Worm (Caenorhabditis elegans) whole organism, early embryonic: ENCODE results near the gene rab-1.

Source experiments
- B0310.2 ChIP-seq: sonication (generic microtip); optimal IDR thresholded peaks from 2 replicates; lab custom pipeline; 2016; ENCODE audit warnings: mild to moderate bottlenecking, missing genetic modification characterization, missing compliant biosample characterization
- F13C5.2 ChIP-seq: sonication (generic microtip); optimal IDR thresholded peaks from 2 replicates; lab custom pipeline; 2017; ENCODE audit warnings: mild to moderate bottlenecking, missing genetic modification characterization, inconsistent platforms, missing compliant biosample characterization
- aly-1 ChIP-seq: sonication (generic microtip); optimal IDR thresholded peaks from 2 replicates; lab custom pipeline; 2016; ENCODE audit warnings: missing genetic modification characterization, missing compliant biosample characterization
- ama-1 ChIP-seq: fragments of 150-350 bp; optimal IDR thresholded peaks from 2 replicates; lab custom pipeline; 2014
- ceh-13 ChIP-seq: fragments of 200-800 bp; sonication (Bioruptor generic); optimal IDR thresholded peaks from 2 replicates; lab custom pipeline; 2018; ENCODE audit warnings: mild to moderate bottlenecking, missing genetic modification characterization, missing compliant biosample characterization
- ceh-36 ChIP-seq: sonication (generic microtip); optimal IDR thresholded peaks from 2 replicates; lab custom pipeline; 2016; ENCODE audit warnings: missing genetic modification characterization, inconsistent platforms, missing compliant biosample characterization
- ets-7 ChIP-seq: sonication (generic microtip); optimal IDR thresholded peaks from 2 replicates; lab custom pipeline; 2016; ENCODE audit warnings: missing genotype, missing genetic modification characterization, missing compliant biosample characterization
- flt-1 ChIP-seq: fragments of 200-800 bp; sonication (Bioruptor generic); IDR thresholded peaks from 2 replicates; pipeline ENCODE4 v1.3.6; 2022; ENCODE audit warnings: missing genetic modification characterization, missing compliant biosample characterization
- hmbx-1 ChIP-seq: sonication (generic microtip); optimal IDR thresholded peaks from 2 replicates; lab custom pipeline; 2016; ENCODE audit warnings: mild to moderate bottlenecking, missing genetic modification characterization, missing compliant biosample characterization
- hmg-4 ChIP-seq: fragments of 200-800 bp; sonication (Bioruptor generic); optimal IDR thresholded peaks from 2 replicates; lab custom pipeline; 2018; ENCODE audit warnings: mild to moderate bottlenecking, missing genetic modification characterization, missing compliant biosample characterization
- hnd-1 ChIP-seq: sonication (generic microtip); optimal IDR thresholded peaks from 2 replicates; lab custom pipeline; 2016; ENCODE audit warnings: missing genetic modification characterization, missing compliant biosample characterization
- pes-1 ChIP-seq: fragments of 200-800 bp; sonication (Bioruptor generic); IDR thresholded peaks from 2 replicates; pipeline ENCODE4 v1.3.6; 2022; ENCODE audit warnings: missing genetic modification reagents, missing genetic modification characterization, missing compliant biosample characterization
- scrt-1 ChIP-seq: fragments of 200-800 bp; sonication (Bioruptor generic); IDR thresholded peaks from 2 replicates; pipeline ENCODE4 v1.3.6; 2022; ENCODE audit warnings: missing genetic modification characterization, missing compliant biosample characterization
- sea-1 ChIP-seq: fragments of 200-800 bp; sonication (Bioruptor generic); conservative IDR thresholded peaks from 2 replicates; pipeline ENCODE4 v1.3.6; 2022; ENCODE audit warnings: missing genetic modification characterization, missing compliant biosample characterization
- tbx-11 ChIP-seq: fragments of 200-800 bp; sonication (Bioruptor generic); IDR thresholded peaks from 2 replicates; pipeline ENCODE4 v1.3.6; 2022; ENCODE audit warnings: missing genetic modification characterization, missing compliant biosample characterization
- tbx-37 ChIP-seq: fragments of 200-800 bp; sonication (Bioruptor generic); conservative IDR thresholded peaks from 2 replicates; pipeline ENCODE4 v1.3.6; 2022; ENCODE audit warnings: missing genetic modification reagents, missing genetic modification characterization, missing compliant biosample characterization
- tra-4 ChIP-seq: sonication (generic microtip); optimal IDR thresholded peaks from 2 replicates; lab custom pipeline; 2017; ENCODE audit warnings: missing genetic modification characterization, missing compliant biosample characterization

The rab-1 gene

ce11 chrV:1262036-1262435 lies 1.8 kb downstream of the rab-1 start:
- TF ChIP-seq ama-1 (lab: Kevin White, UChicago) = no peak
- TF ChIP-seq aly-1 = no peak
- TF ChIP-seq B0310.2 (tag; lab: Kevin White, UChicago) = no peak
- no peak for TF ChIP-seq flt-1 (GFP tag; lab: Robert Waterston, UW)
- no peak for TF ChIP-seq hmbx-1 (tag; lab: Kevin White, UChicago)
- no peak for TF ChIP-seq ets-7 (tag; lab: Kevin White, UChicago)
- no peak for TF ChIP-seq hnd-1 (tag; lab: Kevin White, UChicago)
- TF ChIP-seq hmg-4 (GFP tag; lab: Kevin White, UChicago) = no peak
- TF ChIP-seq scrt-1 (GFP tag; lab: Robert Waterston, UW) = no peak
- no peak for TF ChIP-seq tbx-37
- TF ChIP-seq F13C5.2 (tag; lab: Kevin White, UChicago) = no peak
- no peak for TF ChIP-seq tra-4 (tag; lab: Kevin White, UChicago)
- no peak for TF ChIP-seq tbx-11 (GFP tag; lab: Robert Waterston, UW)
- TF ChIP-seq sea-1 (GFP tag; lab: Robert Waterston, UW) = no peak

- TF ChIP-seq aly-1 = no peak
- no peak for TF ChIP-seq hmg-4 (GFP tag; lab: Kevin White, UChicago)
- TF ChIP-seq tra-4 (tag; lab: Kevin White, UChicago) = no peak
- no peak for TF ChIP-seq scrt-1 (GFP tag; lab: Robert Waterston, UW)
- TF ChIP-seq F13C5.2 (tag; lab: Kevin White, UChicago) = no peak
- TF ChIP-seq ceh-36 (tag; lab: Kevin White, UChicago) = no peak
- no peak for TF ChIP-seq B0310.2 (tag; lab: Kevin White, UChicago)
- no peak for TF ChIP-seq pes-1 (GFP tag; lab: Robert Waterston, UW)
- TF ChIP-seq hmbx-1 (tag; lab: Kevin White, UChicago) = no peak
- TF ChIP-seq hnd-1 (tag; lab: Kevin White, UChicago) = no peak
Observed at ce11 chrV:1260042-1260441, 3.7 kb downstream of the rab-1 start, which contains the start of gene C39F7.1. C39F7.1 (plus strand) TSS chrV:1260342.

- TF ChIP-seq tbx-37 (no peak), tbx-11 (GFP tag; lab: Robert Waterston, UW) (no peak), scrt-1 (GFP tag; lab: Robert Waterston, UW) (no peak), ets-7 (tag; lab: Kevin White, UChicago) (no peak), tra-4 (tag; lab: Kevin White, UChicago) (no peak), flt-1 (GFP tag; lab: Robert Waterston, UW) (no peak), ceh-13 (GFP tag; lab: Kevin White, UChicago) (no peak), hnd-1 (tag; lab: Kevin White, UChicago) (no peak), hmg-4 (GFP tag; lab: Kevin White, UChicago) (no peak), aly-1 (no peak), pes-1 (GFP tag; lab: Robert Waterston, UW) (no peak), hmbx-1 (tag; lab: Kevin White, UChicago) (no peak), ama-1 (lab: Kevin White, UChicago) (no peak), ceh-36 (tag; lab: Kevin White, UChicago) (no peak), sea-1 (GFP tag; lab: Robert Waterston, UW) (no peak), F13C5.2 (tag; lab: Kevin White, UChicago) (no peak), B0310.2 (tag; lab: Kevin White, UChicago) (no peak)
Observed at ce11 chrV:1252794-1253193, 11.0 kb downstream of the rab-1 start.

ce11 chrV:1244021-1244708 lies 19.6 kb downstream of the rab-1 start:
- no peak for TF ChIP-seq hnd-1 (tag; lab: Kevin White, UChicago)
- TF ChIP-seq sea-1 (GFP tag; lab: Robert Waterston, UW) = 0 out of 2 replicates have a peak, but pooled peaks have one; percentile 34

ce11 chrV:1243011-1243410 lies 20.8 kb downstream of the rab-1 start:
- TF ChIP-seq ama-1 (lab: Kevin White, UChicago) = no peak
- no peak for TF ChIP-seq sea-1 (GFP tag; lab: Robert Waterston, UW)
- TF ChIP-seq hmg-4 (GFP tag; lab: Kevin White, UChicago) = no peak
- no peak for TF ChIP-seq hnd-1 (tag; lab: Kevin White, UChicago)
- TF ChIP-seq flt-1 (GFP tag; lab: Robert Waterston, UW) = no peak
- no peak for TF ChIP-seq scrt-1 (GFP tag; lab: Robert Waterston, UW)
- no peak for TF ChIP-seq hmbx-1 (tag; lab: Kevin White, UChicago)

ce11 chrV:1242432-1242831 lies 21.4 kb downstream of the rab-1 start:
- TF ChIP-seq ceh-36 (tag; lab: Kevin White, UChicago) (peak; percentile 73), flt-1 (GFP tag; lab: Robert Waterston, UW) (no peak)

ce11 chrV:1236333-1237068 lies 27.3 kb downstream of the rab-1 start:
- TF ChIP-seq ceh-36 (tag; lab: Kevin White, UChicago) (peak; percentile 90), F13C5.2 (tag; lab: Kevin White, UChicago) (no peak), hmbx-1 (tag; lab: Kevin White, UChicago) (no peak), tbx-11 (GFP tag; lab: Robert Waterston, UW) (no peak)
